Fruit fly (Drosophila melanogaster): ENCODE results near the gene CG12947.

Gene CG12947

dm6 chr3R:9793018-9793417 is 13.2 kb downstream of the CG12947 start, which contains the start of gene CG8516:
CG8516 (plus strand) TSS chr3R:9793295.
- peak; percentile 4 for TF ChIP-seq bab1 (GFP tag; optimal IDR thresholded peaks at IDR 0.05)
- peak; percentile 26 for TF ChIP-seq CG11617 (GFP tag; optimal IDR thresholded peaks at IDR 0.05)
- peak; percentile 25 for TF ChIP-seq Mnt (GFP tag; optimal IDR thresholded peaks at IDR 0.05)
- no peak for TF ChIP-seq Clk (GFP tag; optimal IDR thresholded peaks at IDR 0.05)
- peak; percentile 45 for TF ChIP-seq CG14711 (tag; optimal IDR thresholded peaks at IDR 0.05)
- TF ChIP-seq CG7101 (tag; optimal IDR thresholded peaks at IDR 0.05), result peak; percentile 37
- peak; percentile 28 for TF ChIP-seq CG33017 (tag; optimal IDR thresholded peaks at IDR 0.05)
- no peak for TF ChIP-seq cnc (optimal IDR thresholded peaks at IDR 0.05)
- peak; percentile 29 for TF ChIP-seq tj (GFP tag; optimal IDR thresholded peaks at IDR 0.05)

dm6 chr3R:9800644-9801330 is 20.9 kb downstream of the CG12947 start, which contains the start of the genes CG9467 and CG8526:
CG9467 (minus strand) TSS chr3R:9801026.
CG8526 (plus strand) TSS chr3R:9801280.
- TF ChIP-seq Clk (GFP tag; optimal IDR thresholded peaks at IDR 0.05), result peak; percentile 37
- TF ChIP-seq pad (GFP tag; optimal IDR thresholded peaks at IDR 0.05), result peak; percentile 65
- no peak for TF ChIP-seq CG33017 (tag; optimal IDR thresholded peaks at IDR 0.05)
- peak; percentile 73 for TF ChIP-seq CG11617 (GFP tag; optimal IDR thresholded peaks at IDR 0.05)
- TF ChIP-seq kay (GFP tag; ENCODE audit: borderline replicate concordance), result no peak
- peak; percentile 68 for TF ChIP-seq CG7101 (tag; optimal IDR thresholded peaks at IDR 0.05)
- peak; percentile 63 for TF ChIP-seq Mnt (GFP tag; optimal IDR thresholded peaks at IDR 0.05)
- TF ChIP-seq CG14711 (tag; optimal IDR thresholded peaks at IDR 0.05), result peak; percentile 66
- TF ChIP-seq CG5204 (GFP tag; optimal IDR thresholded peaks at IDR 0.05), result no peak
- TF ChIP-seq ovo (GFP tag; optimal IDR thresholded peaks at IDR 0.05), result peak; percentile 85
- peak; percentile 64 for TF ChIP-seq CG7045 (GFP tag; optimal IDR thresholded peaks at IDR 0.05)
- TF ChIP-seq CG1620 (GFP tag; optimal IDR thresholded peaks at IDR 0.05), result peak; percentile 63
- TF ChIP-seq tj (GFP tag; optimal IDR thresholded peaks at IDR 0.05), result peak; percentile 61
- TF ChIP-seq cic (GFP tag; optimal IDR thresholded peaks at IDR 0.05), result no peak
- peak; percentile 59 for TF ChIP-seq bab1 (GFP tag; optimal IDR thresholded peaks at IDR 0.05)
- no peak for TF ChIP-seq cnc (optimal IDR thresholded peaks at IDR 0.05)
- peak; percentile 60 for TF ChIP-seq CG12768 (GFP tag; optimal IDR thresholded peaks at IDR 0.05)
- peak; percentile 66 for TF ChIP-seq Crg-1 (GFP tag; optimal IDR thresholded peaks at IDR 0.05)
- TF ChIP-seq toe (GFP tag; optimal IDR thresholded peaks at IDR 0.05), result peak; percentile 82
- no peak for TF ChIP-seq Hr96 (GFP tag; optimal IDR thresholded peaks at IDR 0.05)

DNA sequence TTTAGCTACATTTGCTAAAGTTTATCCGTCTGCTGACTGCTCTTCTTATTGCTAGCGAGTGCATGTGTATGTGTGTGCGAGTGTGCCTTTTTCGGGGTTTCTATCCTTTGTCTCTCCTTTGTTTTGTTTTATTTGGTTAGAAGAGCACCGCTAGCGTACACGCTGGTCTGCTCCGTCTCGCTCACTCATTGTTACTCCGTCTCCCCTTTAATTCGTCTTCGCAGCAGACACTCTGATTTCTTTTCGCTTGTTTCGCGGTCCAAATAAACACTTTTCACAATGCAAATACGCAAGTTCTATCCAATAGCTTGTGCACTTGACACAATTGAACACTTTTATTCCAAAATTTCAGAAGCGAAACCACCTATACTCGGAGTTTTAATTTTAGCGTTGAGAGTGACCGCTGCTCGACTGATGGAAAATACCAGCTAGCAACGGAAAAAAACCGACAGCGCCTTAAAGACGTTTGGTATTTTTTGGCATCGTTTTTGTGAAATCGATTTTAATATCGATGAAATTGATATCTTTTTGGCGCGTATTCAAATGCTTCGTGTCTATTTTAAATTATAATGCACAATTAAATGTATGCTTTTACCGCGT is 29.2 kb downstream of the CG12947 start, which contains the start of gene FBXO11:
FBXO11 (minus strand) TSS at position 423 of the 600 bp plus-strand sequence.
- peak; percentile 78 for TF ChIP-seq tj (GFP tag; optimal IDR thresholded peaks at IDR 0.05)
- no peak for TF ChIP-seq CG1620 (GFP tag; optimal IDR thresholded peaks at IDR 0.05)
- peak; percentile 32 for TF ChIP-seq CG14711 (tag; optimal IDR thresholded peaks at IDR 0.05)
- peak; percentile 67 for TF ChIP-seq Hr96 (GFP tag; optimal IDR thresholded peaks at IDR 0.05)
- peak; percentile 37 for TF ChIP-seq Clk (GFP tag; optimal IDR thresholded peaks at IDR 0.05)
- peak; percentile 58 for TF ChIP-seq CG33017 (tag; optimal IDR thresholded peaks at IDR 0.05)
- no peak for TF ChIP-seq toe (GFP tag; optimal IDR thresholded peaks at IDR 0.05)
- peak; percentile 36 for TF ChIP-seq Crg-1 (GFP tag; optimal IDR thresholded peaks at IDR 0.05)
- TF ChIP-seq CG5204 (GFP tag; optimal IDR thresholded peaks at IDR 0.05), result no peak
- peak; percentile 81 for TF ChIP-seq cic (GFP tag; optimal IDR thresholded peaks at IDR 0.05)
- TF ChIP-seq Mnt (GFP tag; optimal IDR thresholded peaks at IDR 0.05), result peak; percentile 67
- TF ChIP-seq CG11617 (GFP tag; optimal IDR thresholded peaks at IDR 0.05), result peak; percentile 86
- peak; percentile 19 for TF ChIP-seq CG7101 (tag; optimal IDR thresholded peaks at IDR 0.05)
- TF ChIP-seq kay (GFP tag; ENCODE audit: borderline replicate concordance), result no peak
- peak; percentile 79 for TF ChIP-seq CG12768 (GFP tag; optimal IDR thresholded peaks at IDR 0.05)
- no peak for TF ChIP-seq cnc (optimal IDR thresholded peaks at IDR 0.05)
- peak; percentile 68 for TF ChIP-seq CG7045 (GFP tag; optimal IDR thresholded peaks at IDR 0.05)
- TF ChIP-seq ovo (GFP tag; optimal IDR thresholded peaks at IDR 0.05), result peak; percentile 2
- TF ChIP-seq bab1 (GFP tag; optimal IDR thresholded peaks at IDR 0.05), result no peak
- peak; percentile 87 for TF ChIP-seq pad (GFP tag; optimal IDR thresholded peaks at IDR 0.05)

- no peak for TF ChIP-seq cic (GFP tag; optimal IDR thresholded peaks at IDR 0.05)
- TF ChIP-seq CG5204 (GFP tag; optimal IDR thresholded peaks at IDR 0.05), result no peak
- no peak for TF ChIP-seq Clk (GFP tag; optimal IDR thresholded peaks at IDR 0.05)
- no peak for TF ChIP-seq toe (GFP tag; optimal IDR thresholded peaks at IDR 0.05)
- no peak for TF ChIP-seq tj (GFP tag; optimal IDR thresholded peaks at IDR 0.05)
- TF ChIP-seq CG33017 (tag; optimal IDR thresholded peaks at IDR 0.05), result no peak
- no peak for TF ChIP-seq CG12768 (GFP tag; optimal IDR thresholded peaks at IDR 0.05)
- no peak for TF ChIP-seq Crg-1 (GFP tag; optimal IDR thresholded peaks at IDR 0.05)
Observed at dm6 chr3R:9812447-9812846, 32.6 kb downstream of the CG12947 start, which contains the start of gene CG8534. CG8534 (plus strand) TSS chr3R:9812747.

dm6 chr3R:9813861-9814260 is 34.0 kb downstream of the CG12947 start, which contains the start of gene eloF:
eloF (plus strand) TSS chr3R:9814161.
- TF ChIP-seq CG7101 (tag; optimal IDR thresholded peaks at IDR 0.05), result no peak
- TF ChIP-seq CG7045 (GFP tag; optimal IDR thresholded peaks at IDR 0.05), result no peak
- no peak for TF ChIP-seq toe (GFP tag; optimal IDR thresholded peaks at IDR 0.05)
- no peak for TF ChIP-seq cnc (optimal IDR thresholded peaks at IDR 0.05)
- TF ChIP-seq Crg-1 (GFP tag; optimal IDR thresholded peaks at IDR 0.05), result no peak
- TF ChIP-seq CG1620 (GFP tag; optimal IDR thresholded peaks at IDR 0.05), result no peak
- no peak for TF ChIP-seq Clk (GFP tag; optimal IDR thresholded peaks at IDR 0.05)
- no peak for TF ChIP-seq ovo (GFP tag; optimal IDR thresholded peaks at IDR 0.05)
- TF ChIP-seq pad (GFP tag; optimal IDR thresholded peaks at IDR 0.05), result no peak

All from whole organism, adult.